Fruit fly (Drosophila melanogaster) whole organism, pupa: Measurements from ENCODE around the gene tyf.
A peak's percentile ranks its signal among the peaks of the same experiment; 100 is the strongest.

Experiments
- CG10348 ChIP-seq: fragments of 200-800 bp; sonication (Bioruptor generic); IDR thresholded peaks from 2 replicates; pipeline ENCODE4 v1.3.6; 2022; ENCODE audit warnings: missing biosample characterization, missing genetic modification characterization
- CG12605 ChIP-seq: fragments of 200-800 bp; sonication (Bioruptor generic); IDR thresholded peaks from 2 replicates; pipeline ENCODE4 v1.3.6; 2022; ENCODE audit warnings: missing biosample characterization, missing genetic modification characterization
- CG13204 ChIP-seq: fragments of 200-800 bp; sonication (Bioruptor generic); optimal IDR thresholded peaks from 2 replicates; lab custom pipeline; 2018; ENCODE audit warnings: missing biosample characterization, mild to moderate bottlenecking, missing genetic modification characterization, moderate library complexity
- CG14655 ChIP-seq: fragments of 200-800 bp; sonication (Bioruptor generic); optimal IDR thresholded peaks from 3 replicates; lab custom pipeline; 2017; ENCODE audit warnings: mild to moderate bottlenecking, missing biosample characterization, missing genetic modification reagents, missing genetic modification characterization
- CG15710 ChIP-seq: fragments of 200-800 bp; sonication (Bioruptor generic); optimal IDR thresholded peaks from 2 replicates; lab custom pipeline; 2018; ENCODE audit warnings: missing biosample characterization, mild to moderate bottlenecking, missing genetic modification characterization, moderate library complexity
- CG17806 ChIP-seq: fragments of 200-800 bp; sonication (Bioruptor generic); optimal IDR thresholded peaks from 2 replicates; lab custom pipeline; 2018; ENCODE audit warnings: missing biosample characterization, mild to moderate bottlenecking, missing genetic modification characterization, moderate library complexity
- CG32121 ChIP-seq: fragments of 200-800 bp; sonication (Bioruptor generic); IDR thresholded peaks from 2 replicates; pipeline ENCODE4 v1.3.6; 2022; ENCODE audit warnings: missing biosample characterization, missing genetic modification characterization
- CG34367 ChIP-seq: fragments of 200-800 bp; sonication (Bioruptor generic); optimal IDR thresholded peaks from 2 replicates; lab custom pipeline; 2018; ENCODE audit warnings: missing biosample characterization, mild to moderate bottlenecking, missing genetic modification characterization
- CG4496 ChIP-seq: fragments of 200-800 bp; sonication (Bioruptor generic); IDR thresholded peaks from 3 replicates; pipeline ENCODE4 v1.3.6; 2022; ENCODE audit warnings: missing biosample characterization, missing genetic modification characterization
- CG8159 ChIP-seq: fragments of 200-800 bp; sonication (Bioruptor generic); optimal IDR thresholded peaks from 3 replicates; lab custom pipeline; 2018; ENCODE audit warnings: missing biosample characterization, mild to moderate bottlenecking, missing genetic modification characterization, moderate library complexity
- CG8301 ChIP-seq: fragments of 200-800 bp; sonication (Bioruptor generic); optimal IDR thresholded peaks from 2 replicates; lab custom pipeline; 2018; ENCODE audit warnings: missing biosample characterization, mild to moderate bottlenecking, missing genetic modification characterization
- CG9948 ChIP-seq: fragments of 200-800 bp; sonication (Bioruptor generic); optimal IDR thresholded peaks from 2 replicates; lab custom pipeline; 2018; ENCODE audit warnings: missing biosample characterization, mild to moderate bottlenecking, missing genetic modification characterization, moderate library complexity
- D1 ChIP-seq: fragments of 200-800 bp; sonication (Bioruptor generic); optimal IDR thresholded peaks from 2 replicates; lab custom pipeline; 2018; ENCODE audit warnings: missing biosample characterization, mild to moderate bottlenecking, missing genetic modification characterization, moderate library complexity
- EcR ChIP-seq: fragments of 200-800 bp; sonication (Bioruptor generic); optimal IDR thresholded peaks from 3 replicates; lab custom pipeline; 2019; ENCODE audit warnings: missing biosample characterization, missing genetic modification characterization, mild to moderate bottlenecking, moderate library complexity, missing genetic modification reagents
- Ets98B ChIP-seq: fragments of 200-800 bp; sonication (Bioruptor generic); IDR thresholded peaks from 2 replicates; pipeline ENCODE4 v1.3.6; 2022; ENCODE audit warnings: missing biosample characterization, missing genetic modification characterization
- Pif1A ChIP-seq: fragments of 200-800 bp; sonication (Bioruptor generic); optimal IDR thresholded peaks from 3 replicates; lab custom pipeline; 2016; ENCODE audit warnings: missing biosample characterization, missing genetic modification characterization
- Pif1B ChIP-seq: fragments of 200-800 bp; sonication (Bioruptor generic); optimal IDR thresholded peaks from 3 replicates; lab custom pipeline; 2016; ENCODE audit warnings: missing biosample characterization, missing genetic modification characterization
- Snoo ChIP-seq: fragments of 200-800 bp; sonication (Bioruptor generic); optimal IDR thresholded peaks from 3 replicates; lab custom pipeline; 2017; ENCODE audit warnings: missing biosample characterization, mild to moderate bottlenecking, missing genetic modification characterization, inconsistent platforms
- fd96Ca ChIP-seq: fragments of 200-800 bp; sonication (Bioruptor generic); IDR thresholded peaks from 3 replicates; pipeline ENCODE4 v1.3.6; 2022; ENCODE audit warnings: missing biosample characterization, missing genetic modification characterization
- gl ChIP-seq: fragments of 200-800 bp; sonication (Bioruptor generic); optimal IDR thresholded peaks from 2 replicates; lab custom pipeline; 2018; ENCODE audit warnings: missing biosample characterization, mild to moderate bottlenecking, missing genetic modification characterization
- rn ChIP-seq: fragments of 200-800 bp; sonication (Bioruptor generic); IDR thresholded peaks from 2 replicates; pipeline ENCODE4 v1.3.6; 2022; ENCODE audit warnings: missing biosample characterization, missing genetic modification characterization

The tyf gene

dm6 chrX:4170492-4170891, 53.7 kb downstream of the tyf start:
- TF ChIP-seq rn (GFP tag; lab: Robert Waterston, UW) (peak; percentile 16; the same call in 1 of the 2 replicates), CG4496 (GFP tag; lab: Robert Waterston, UW) (peak; percentile 81), Pif1A (GFP tag; lab: Kevin White, UChicago) (peak; percentile 44), Ets98B (GFP tag; lab: Robert Waterston, UW) (peak; percentile 59), Snoo (tag; lab: Kevin White, UChicago) (no peak), D1 (tag; lab: Kevin White, UChicago) (no peak), gl (tag; lab: Kevin White, UChicago) (no peak), CG13204 (GFP tag; lab: Kevin White, UChicago) (no peak), CG8159 (tag; lab: Kevin White, UChicago) (peak; percentile 53), CG12605 (peak; percentile 39; the same call in 1 of the 2 replicates), CG9948 (tag; lab: Kevin White, UChicago) (peak; percentile 40), CG10348 (no peak), CG8301 (tag; lab: Kevin White, UChicago) (peak; percentile 65), CG14655 (GFP tag; lab: Kevin White, UChicago) (peak; percentile 79), CG15710 (peak; percentile 51), CG17806 (peak; percentile 51), CG32121 (GFP tag; lab: Robert Waterston, UW) (peak; percentile 58; the same call in 1 of the 2 replicates), EcR (GFP tag; lab: Kevin White, UChicago) (no peak), CG34367 (peak; percentile 51), Pif1B (GFP tag; lab: Kevin White, UChicago) (peak; percentile 26), fd96Ca (peak; percentile 41; the same call in 2 of the 3 replicates)

dm6 chrX:4172143-4172771, 55.4 kb downstream of the tyf start:
- TF ChIP-seq rn (GFP tag; lab: Robert Waterston, UW): 0 out of 2 replicates have a peak, but pooled peaks have one; percentile 7
- peak; percentile 15 for TF ChIP-seq CG8301 (tag; lab: Kevin White, UChicago)
- TF ChIP-seq CG34367: no peak
- TF ChIP-seq CG13204 (GFP tag; lab: Kevin White, UChicago): no peak
- peak; percentile 60 for TF ChIP-seq CG32121 (GFP tag; lab: Robert Waterston, UW)
- TF ChIP-seq fd96Ca: peak; percentile 70
- no peak for TF ChIP-seq CG8159 (tag; lab: Kevin White, UChicago)
- TF ChIP-seq Snoo (tag; lab: Kevin White, UChicago): no peak
- TF ChIP-seq CG15710: no peak
- peak; percentile 28 for TF ChIP-seq CG14655 (GFP tag; lab: Kevin White, UChicago)
- TF ChIP-seq CG10348: no peak
- TF ChIP-seq CG12605: no peak
- TF ChIP-seq CG17806: peak; percentile 0
- TF ChIP-seq EcR (GFP tag; lab: Kevin White, UChicago): no peak
- peak; percentile 54 for TF ChIP-seq Ets98B (GFP tag; lab: Robert Waterston, UW)
- no peak for TF ChIP-seq Pif1B (GFP tag; lab: Kevin White, UChicago)
- TF ChIP-seq D1 (tag; lab: Kevin White, UChicago): no peak
- TF ChIP-seq CG4496 (GFP tag; lab: Robert Waterston, UW): peak; percentile 60; the same call in 2 of the 3 replicates
- peak; percentile 26 for TF ChIP-seq Pif1A (GFP tag; lab: Kevin White, UChicago)
- no peak for TF ChIP-seq gl (tag; lab: Kevin White, UChicago)
- no peak for TF ChIP-seq CG9948 (tag; lab: Kevin White, UChicago)

- TF ChIP-seq CG14655 (GFP tag; lab: Kevin White, UChicago) (no peak), CG8301 (tag; lab: Kevin White, UChicago) (no peak), EcR (GFP tag; lab: Kevin White, UChicago) (no peak), D1 (tag; lab: Kevin White, UChicago) (no peak), Pif1A (GFP tag; lab: Kevin White, UChicago) (no peak), gl (tag; lab: Kevin White, UChicago) (no peak), CG32121 (GFP tag; lab: Robert Waterston, UW) (no peak), rn (GFP tag; lab: Robert Waterston, UW) (no peak), fd96Ca (no peak), Pif1B (GFP tag; lab: Kevin White, UChicago) (no peak), CG4496 (GFP tag; lab: Robert Waterston, UW) (no peak), CG13204 (GFP tag; lab: Kevin White, UChicago) (no peak)
Observed at dm6 chrX:4173381-4173780, 56.6 kb downstream of the tyf start.

DNA sequence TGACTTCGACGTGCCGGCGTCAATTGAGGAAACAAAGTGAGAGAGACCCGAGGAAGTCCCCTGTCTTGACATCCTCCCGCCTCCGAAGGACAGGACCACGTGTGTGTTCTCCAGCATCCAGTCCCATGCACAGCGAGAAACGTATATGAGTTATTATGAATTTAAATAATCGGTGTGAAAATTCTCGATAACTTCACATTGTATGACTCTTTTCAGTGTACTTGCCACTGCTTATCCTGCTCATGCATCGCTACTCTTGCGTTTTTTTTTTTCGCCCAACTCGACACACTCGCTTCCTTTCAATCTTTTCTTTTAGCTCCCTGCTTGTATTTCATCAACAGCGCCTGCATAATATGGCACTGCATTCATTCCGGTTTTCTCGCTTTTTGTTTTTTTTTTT, 59.0 kb downstream of the tyf start:
- TF ChIP-seq Pif1B (GFP tag; lab: Kevin White, UChicago) (peak; percentile 58), CG32121 (GFP tag; lab: Robert Waterston, UW) (no peak), CG14655 (GFP tag; lab: Kevin White, UChicago) (peak; percentile 27), CG4496 (GFP tag; lab: Robert Waterston, UW) (0 out of 3 replicates have a peak, but pooled peaks have one; percentile 54), rn (GFP tag; lab: Robert Waterston, UW) (no peak), CG10348 (no peak), CG15710 (peak; percentile 34), CG8301 (tag; lab: Kevin White, UChicago) (no peak), gl (tag; lab: Kevin White, UChicago) (no peak), Snoo (tag; lab: Kevin White, UChicago) (peak; percentile 11), EcR (GFP tag; lab: Kevin White, UChicago) (peak; percentile 2), CG9948 (tag; lab: Kevin White, UChicago) (peak; percentile 36), Ets98B (GFP tag; lab: Robert Waterston, UW) (no peak), CG8159 (tag; lab: Kevin White, UChicago) (peak; percentile 55), fd96Ca (0 out of 3 replicates have a peak, but pooled peaks have one; percentile 57), CG12605 (peak; percentile 9; the same call in 1 of the 2 replicates), CG17806 (peak; percentile 41), CG13204 (GFP tag; lab: Kevin White, UChicago) (no peak), Pif1A (GFP tag; lab: Kevin White, UChicago) (peak; percentile 64), CG34367 (peak; percentile 21)
